Worm (Caenorhabditis elegans): ENCODE data around the gene mig-22.

- TF ChIP-seq lin-39 (tag; optimal IDR thresholded peaks at IDR 0.05), result no peak
- no peak for TF ChIP-seq ztf-4 (tag; optimal IDR thresholded peaks at IDR 0.05)
- no peak for TF ChIP-seq fos-1 (tag; optimal IDR thresholded peaks at IDR 0.05)
- TF ChIP-seq mep-1 (tag; optimal IDR thresholded peaks at IDR 0.05), result no peak
- TF ChIP-seq tbx-2 (tag; optimal IDR thresholded peaks at IDR 0.05), result no peak
- TF ChIP-seq egl-27 (tag; optimal IDR thresholded peaks at IDR 0.05), result no peak
- TF ChIP-seq unc-62 (GFP tag; optimal IDR thresholded peaks at IDR 0.05), result no peak
- TF ChIP-seq egl-13 (tag; optimal IDR thresholded peaks at IDR 0.05), result no peak
- TF ChIP-seq hlh-17 (GFP tag; optimal IDR thresholded peaks at IDR 0.05; ENCODE audit: borderline replicate concordance), result no peak
Measured at ce11 chrIII:8771851-8772250, 4.7 kb upstream of the mig-22 start, which contains the start of gene K02D10.3.

Measured in whole organism, L1 larva.